Worm (Caenorhabditis elegans) whole organism, young adult: ENCODE data around the gene ttr-51.

Experiments used
- D2030.7 ChIP-seq: fragments of 200-800 bp; sonication (Bioruptor generic); IDR thresholded peaks from 2 replicates; pipeline ENCODE4 v1.3.6; 2022; ENCODE audit warnings: missing genetic modification reagents, missing genetic modification characterization, missing compliant biosample characterization
- F33H1.4 ChIP-seq: fragments of 200-800 bp; sonication (Bioruptor generic); IDR thresholded peaks from 2 replicates; pipeline ENCODE4 v1.3.6; 2022; ENCODE audit warnings: missing genetic modification reagents, missing genetic modification characterization, missing compliant biosample characterization
- F39B2.1 ChIP-seq: fragments of 200-800 bp; sonication (Bioruptor generic); IDR thresholded peaks from 2 replicates; pipeline ENCODE4 v1.3.6; 2022; ENCODE audit warnings: missing genetic modification reagents, missing genetic modification characterization, missing compliant biosample characterization
- F49E8.2 ChIP-seq: sonication (generic microtip); optimal IDR thresholded peaks from 3 replicates; lab custom pipeline; 2017; ENCODE audit warnings: missing genetic modification characterization, mild to moderate bottlenecking, missing compliant biosample characterization, antibody characterized with exemption, moderate library complexity; ENCODE audit not compliant: insufficient read depth
- F57A8.1 ChIP-seq: fragments of 200-800 bp; sonication (Bioruptor generic); optimal IDR thresholded peaks from 2 replicates; lab custom pipeline; 2018; ENCODE audit warnings: mild to moderate bottlenecking, missing genetic modification characterization, moderate library complexity, missing compliant biosample characterization
- K11D2.4 ChIP-seq: fragments of 200-800 bp; sonication (Bioruptor generic); IDR thresholded peaks from 2 replicates; pipeline ENCODE4 v1.3.6; 2022; ENCODE audit warnings: missing genetic modification reagents, missing genetic modification characterization, missing compliant biosample characterization
- Y53F4B.3 ChIP-seq: fragments of 200-800 bp; sonication (Bioruptor generic); IDR thresholded peaks from 2 replicates; pipeline ENCODE4 v1.3.6; 2022; ENCODE audit warnings: missing genetic modification reagents, missing genetic modification characterization, missing compliant biosample characterization
- Y56A3A.18 ChIP-seq: fragments of 200-800 bp; sonication (Bioruptor generic); IDR thresholded peaks from 2 replicates; pipeline ENCODE4 v1.3.6; 2022; ENCODE audit warnings: missing genetic modification reagents, missing genetic modification characterization, missing compliant biosample characterization
- ZK185.1 ChIP-seq: sonication (generic microtip); optimal IDR thresholded peaks from 2 replicates; lab custom pipeline; 2016; ENCODE audit warnings: mild to moderate bottlenecking, missing genetic modification characterization, missing compliant biosample characterization; ENCODE audit not compliant: poor library complexity, severe bottlenecking
- akir-1 ChIP-seq: fragments of 200-800 bp; sonication (Bioruptor generic); optimal IDR thresholded peaks from 2 replicates; lab custom pipeline; 2018; ENCODE audit warnings: mild to moderate bottlenecking, missing genetic modification characterization, moderate library complexity, missing compliant biosample characterization
- ama-1 ChIP-seq, 3 experiments: fragments of 150-350 bp in 1 of 3; sonication (generic microtip) in 2 of 3; optimal IDR thresholded peaks; 2 replicates each; lab custom pipeline; 2014 to 2018; ENCODE audit warnings: missing biosample characterization in 2 of 3, missing genetic modification characterization in 2 of 3, missing genetic modification reagents in 2 of 3
- aptf-3 ChIP-seq: fragments of 200-800 bp; sonication (Bioruptor generic); IDR thresholded peaks from 2 replicates; pipeline ENCODE4 v1.3.6; 2022; ENCODE audit warnings: missing genetic modification characterization, missing compliant biosample characterization
- attf-3 ChIP-seq: fragments of 200-800 bp; sonication (Bioruptor generic); conservative IDR thresholded peaks from 2 replicates; pipeline ENCODE4 v1.3.6; 2022; ENCODE audit warnings: missing genetic modification reagents, missing genetic modification characterization, missing compliant biosample characterization
- attf-5 ChIP-seq: fragments of 200-800 bp; sonication (Bioruptor generic); optimal IDR thresholded peaks from 2 replicates; lab custom pipeline; 2018; ENCODE audit warnings: mild to moderate bottlenecking, missing genetic modification characterization, missing compliant biosample characterization
- cebp-2 ChIP-seq: fragments of 200-800 bp; sonication (Bioruptor generic); IDR thresholded peaks from 2 replicates; pipeline ENCODE4 v1.3.6; 2022; ENCODE audit warnings: missing genetic modification characterization, missing compliant biosample characterization
- ceh-27 ChIP-seq: fragments of 200-800 bp; sonication (Bioruptor generic); optimal IDR thresholded peaks from 2 replicates; lab custom pipeline; 2018; ENCODE audit warnings: mild to moderate bottlenecking, missing genetic modification characterization, moderate library complexity, missing compliant biosample characterization
- ceh-40 ChIP-seq: fragments of 200-800 bp; sonication (Bioruptor generic); IDR thresholded peaks from 2 replicates; pipeline ENCODE4 v1.3.6; 2022; ENCODE audit warnings: missing genetic modification characterization, missing compliant biosample characterization
- ceh-91 ChIP-seq: fragments of 200-800 bp; sonication (Bioruptor generic); IDR thresholded peaks from 2 replicates; pipeline ENCODE4 v1.3.6; 2022; ENCODE audit warnings: missing genetic modification reagents, missing genetic modification characterization, missing compliant biosample characterization
- dox-1 ChIP-seq: fragments of 200-800 bp; sonication (Bioruptor generic); IDR thresholded peaks from 2 replicates; pipeline ENCODE4 v1.3.6; 2022; ENCODE audit warnings: missing genetic modification reagents, missing genetic modification characterization, missing compliant biosample characterization
- dpl-1 ChIP-seq: fragments of 150-350 bp; optimal IDR thresholded peaks from 2 replicates; lab custom pipeline; 2014; ENCODE audit warnings: missing biosample characterization, missing genetic modification reagents, missing genetic modification characterization
- egl-44 ChIP-seq: fragments of 200-800 bp; sonication (Bioruptor generic); IDR thresholded peaks from 2 replicates; pipeline ENCODE4 v1.3.6; 2022; ENCODE audit warnings: missing genetic modification reagents, missing genetic modification characterization, missing compliant biosample characterization
- gei-17 ChIP-seq: fragments of 200-800 bp; sonication (Bioruptor generic); optimal IDR thresholded peaks from 2 replicates; lab custom pipeline; 2018; ENCODE audit warnings: mild to moderate bottlenecking, missing genetic modification characterization, missing compliant biosample characterization
- hmg-1.2 ChIP-seq: fragments of 200-800 bp; sonication (Bioruptor generic); IDR thresholded peaks from 2 replicates; pipeline ENCODE4 v1.3.6; 2022; ENCODE audit warnings: missing genetic modification reagents, missing genetic modification characterization, missing compliant biosample characterization
- hmg-20 ChIP-seq: fragments of 200-800 bp; sonication (Bioruptor generic); IDR thresholded peaks from 2 replicates; pipeline ENCODE4 v1.3.6; 2022; ENCODE audit warnings: missing genetic modification reagents, missing genetic modification characterization, missing compliant biosample characterization
- let-607 ChIP-seq, 2 experiments: fragments of 200-800 bp in 1 of 2; sonication (Bioruptor generic) in 1 of 2; sonication (generic microtip) in 1 of 2; optimal IDR thresholded peaks; 2 replicates each; lab custom pipeline; 2016 to 2018; ENCODE audit warnings: mild to moderate bottlenecking in 2 of 2, missing compliant biosample characterization in 2 of 2, missing genetic modification characterization in 2 of 2, moderate library complexity in 2 of 2, missing genotype in 1 of 2
- lir-1 ChIP-seq: fragments of 200-800 bp; sonication (Bioruptor generic); conservative IDR thresholded peaks from 2 replicates; pipeline ENCODE4 v1.3.6; 2022; ENCODE audit warnings: missing genetic modification reagents, missing genetic modification characterization, missing compliant biosample characterization
- lsl-1 ChIP-seq: fragments of 200-800 bp; sonication (Bioruptor generic); optimal IDR thresholded peaks from 2 replicates; lab custom pipeline; 2018; ENCODE audit warnings: mild to moderate bottlenecking, missing genetic modification characterization, moderate library complexity, missing compliant biosample characterization
- madf-3 ChIP-seq: fragments of 200-800 bp; sonication (Bioruptor generic); IDR thresholded peaks from 2 replicates; pipeline ENCODE4 v1.3.6; 2022; ENCODE audit warnings: missing genetic modification reagents, missing genetic modification characterization, missing compliant biosample characterization
- madf-6 ChIP-seq: fragments of 200-800 bp; sonication (Bioruptor generic); IDR thresholded peaks from 2 replicates; pipeline ENCODE4 v1.3.6; 2022; ENCODE audit warnings: missing genetic modification reagents, missing genetic modification characterization, missing compliant biosample characterization
- nfya-1 ChIP-seq: sonication (generic microtip); optimal IDR thresholded peaks from 2 replicates; lab custom pipeline; 2017; ENCODE audit warnings: antibody characterized with exemption, missing compliant biosample characterization, missing genetic modification characterization, borderline replicate concordance; ENCODE audit not compliant: insufficient read depth
- nhr-179 ChIP-seq: sonication (generic microtip); optimal IDR thresholded peaks from 2 replicates; lab custom pipeline; 2016; ENCODE audit warnings: mild to moderate bottlenecking, missing genetic modification characterization, missing compliant biosample characterization
- nhr-27 ChIP-seq: fragments of 200-800 bp; sonication (Bioruptor generic); optimal IDR thresholded peaks from 2 replicates; lab custom pipeline; 2018; ENCODE audit warnings: mild to moderate bottlenecking, missing genetic modification characterization, moderate library complexity, missing compliant biosample characterization
- rpc-1 ChIP-seq, 2 experiments: fragments of 150-350 bp in 1 of 2; sonication (generic microtip) in 1 of 2; optimal IDR thresholded peaks; 2 replicates each; lab custom pipeline; 2014 to 2018; ENCODE audit warnings: missing biosample characterization in 1 of 2, missing genetic modification characterization in 1 of 2, missing genetic modification reagents in 1 of 2, missing genotype in 1 of 2
- snpc-1.3 ChIP-seq: sonication (generic microtip); optimal IDR thresholded peaks from 2 replicates; lab custom pipeline; 2017; ENCODE audit warnings: missing genetic modification characterization, mild to moderate bottlenecking, missing compliant biosample characterization, antibody characterized with exemption, moderate library complexity, missing genotype, missing genetic modification reagents; ENCODE audit not compliant: insufficient read depth
- snpc-3.4 ChIP-seq: sonication (generic microtip); optimal IDR thresholded peaks from 2 replicates; lab custom pipeline; 2017; ENCODE audit warnings: missing genetic modification characterization, mild to moderate bottlenecking, missing compliant biosample characterization, antibody characterized with exemption, moderate library complexity, missing genotype, missing genetic modification reagents
- snpc-4 ChIP-seq, 5 experiments: fragments of 150-350 bp in 1 of 5; sonication (generic microtip) in 4 of 5; optimal IDR thresholded peaks; 2 replicates each; lab custom pipeline; 2014 to 2018; ENCODE audit warnings: missing genetic modification characterization in 5 of 5, missing biosample characterization in 3 of 5, antibody characterized with exemption in 2 of 5, mild to moderate bottlenecking in 2 of 5, missing compliant biosample characterization in 2 of 5, missing genotype in 2 of 5, moderate library complexity in 2 of 5, missing genetic modification reagents in 1 of 5
- somi-1 ChIP-seq: fragments of 200-800 bp; sonication (Bioruptor generic); optimal IDR thresholded peaks from 2 replicates; lab custom pipeline; 2018; ENCODE audit warnings: mild to moderate bottlenecking, missing genetic modification characterization, missing compliant biosample characterization
- tlf-1 ChIP-seq: fragments of 200-800 bp; sonication (Bioruptor generic); optimal IDR thresholded peaks from 2 replicates; lab custom pipeline; 2018; ENCODE audit warnings: mild to moderate bottlenecking, missing genetic modification characterization, missing compliant biosample characterization
- xnd-1 ChIP-seq: sonication (generic microtip); optimal IDR thresholded peaks from 2 replicates; lab custom pipeline; 2016; ENCODE audit warnings: missing genotype, missing genetic modification reagents, missing genetic modification characterization, missing compliant biosample characterization
- zfh-2 ChIP-seq: fragments of 200-800 bp; sonication (Bioruptor generic); conservative IDR thresholded peaks from 2 replicates; pipeline ENCODE4 v1.3.6; 2022; ENCODE audit warnings: missing genetic modification reagents, missing genetic modification characterization, missing compliant biosample characterization
- zim-3 ChIP-seq: sonication (generic microtip); optimal IDR thresholded peaks from 2 replicates; lab custom pipeline; 2017; ENCODE audit warnings: mild to moderate bottlenecking, missing genetic modification characterization, moderate library complexity, missing compliant biosample characterization
- ztf-18 ChIP-seq: sonication (generic microtip); optimal IDR thresholded peaks from 2 replicates; lab custom pipeline; 2016; ENCODE audit warnings: missing genotype, mild to moderate bottlenecking, missing genetic modification characterization, missing compliant biosample characterization

Gene ttr-51

ce11 chrIV:13297746-13298145 lies 45.6 kb upstream of the ttr-51 start, which contains the start of the genes Y67H2A.2 and micu-1 (continued):
- peak; percentile 16; the same call in 1 of the 2 replicates for TF ChIP-seq K11D2.4
- no peak for TF ChIP-seq rpc-1 (optimal IDR thresholded peaks at IDR 0.05; lab: Kevin White, UChicago)
- no peak for TF ChIP-seq rpc-1 (tag; optimal IDR thresholded peaks at IDR 0.05; lab: Kevin White, UChicago)
- no peak for TF ChIP-seq ceh-40 (GFP tag; lab: Robert Waterston, UW)
- no peak for TF ChIP-seq F39B2.1 (GFP tag; lab: Robert Waterston, UW)
- TF ChIP-seq ceh-27 (GFP tag; lab: Kevin White, UChicago) = peak; percentile 16
- peak; percentile 40 for TF ChIP-seq lsl-1 (GFP tag; lab: Kevin White, UChicago)
- TF ChIP-seq snpc-3.4 (tag; lab: Kevin White, UChicago) = peak; percentile 11
- TF ChIP-seq nhr-27 (tag; lab: Kevin White, UChicago) = no peak
- TF ChIP-seq zim-3 = no peak
- TF ChIP-seq attf-3 (GFP tag; lab: Robert Waterston, UW) = no peak
- no peak for TF ChIP-seq ZK185.1 (tag; lab: Kevin White, UChicago)
- TF ChIP-seq egl-44 (GFP tag; lab: Robert Waterston, UW) = no peak
- no peak for TF ChIP-seq snpc-1.3 (tag; lab: Kevin White, UChicago)
- no peak for TF ChIP-seq snpc-4 (GFP tag; optimal IDR thresholded peaks at IDR 0.05; lab: Kevin White, UChicago)
- peak in 2 of 4 experiments; percentile 30 to 59 for TF ChIP-seq snpc-4 (tag; optimal IDR thresholded peaks at IDR 0.05; lab: Kevin White, UChicago)
- no peak for TF ChIP-seq ama-1 (optimal IDR thresholded peaks at IDR 0.05; lab: Kevin White, UChicago)
- TF ChIP-seq ama-1 (GFP tag; optimal IDR thresholded peaks at IDR 0.05; lab: Kevin White, UChicago) = no peak
- TF ChIP-seq Y53F4B.3 (GFP tag; lab: Robert Waterston, UW) = no peak
- no peak for TF ChIP-seq somi-1 (GFP tag; lab: Kevin White, UChicago)
- no peak for TF ChIP-seq hmg-20 (GFP tag; lab: Robert Waterston, UW)
- TF ChIP-seq hmg-1.2 = peak; percentile 99
- peak; percentile 40 for TF ChIP-seq madf-6
- TF ChIP-seq akir-1 (GFP tag; lab: Kevin White, UChicago) = no peak
- no peak for TF ChIP-seq tlf-1 (GFP tag; lab: Kevin White, UChicago)
- TF ChIP-seq aptf-3 (GFP tag; lab: Robert Waterston, UW) = no peak
- TF ChIP-seq let-607 (tag; optimal IDR thresholded peaks at IDR 0.05; lab: Kevin White, UChicago) = no peak
- no peak for TF ChIP-seq Y56A3A.18 (GFP tag; lab: Robert Waterston, UW)
- peak; percentile 23; the same call in 1 of the 2 replicates for TF ChIP-seq D2030.7 (GFP tag; lab: Robert Waterston, UW)
- peak; percentile 50 for TF ChIP-seq F33H1.4 (GFP tag; lab: Robert Waterston, UW)
- TF ChIP-seq, all 124 proteins: peak for 24

ce11 chrIV:13290239-13290638 lies 38.1 kb upstream of the ttr-51 start:
- TF ChIP-seq ztf-18 (tag; lab: Kevin White, UChicago) (no peak), D2030.7 (GFP tag; lab: Robert Waterston, UW) (peak; percentile 50; the same call in 1 of the 2 replicates), zfh-2 (no peak), snpc-4 (GFP tag; optimal IDR thresholded peaks at IDR 0.05; lab: Kevin White, UChicago) (no peak), snpc-4 (tag; optimal IDR thresholded peaks at IDR 0.05; lab: Kevin White, UChicago) (peak in 1 of 4 experiments; percentile 43), F39B2.1 (GFP tag; lab: Robert Waterston, UW) (no peak), madf-3 (GFP tag; lab: Robert Waterston, UW) (no peak), F49E8.2 (peak; percentile 54), xnd-1 (tag; lab: Kevin White, UChicago) (peak; percentile 20), K11D2.4 (no peak), lsl-1 (GFP tag; lab: Kevin White, UChicago) (peak; percentile 81), dpl-1 (GFP tag; lab: Kevin White, UChicago) (peak; percentile 4), lir-1 (GFP tag; lab: Robert Waterston, UW) (no peak), F33H1.4 (GFP tag; lab: Robert Waterston, UW) (peak; percentile 77), gei-17 (GFP tag; lab: Kevin White, UChicago) (no peak), dox-1 (GFP tag; lab: Robert Waterston, UW) (no peak), snpc-1.3 (tag; lab: Kevin White, UChicago) (no peak), nhr-179 (tag; lab: Kevin White, UChicago) (no peak), attf-5 (GFP tag; lab: Kevin White, UChicago) (no peak), madf-6 (peak; percentile 48; the same call in 1 of the 2 replicates), ama-1 (optimal IDR thresholded peaks at IDR 0.05; lab: Kevin White, UChicago) (no peak), ama-1 (GFP tag; optimal IDR thresholded peaks at IDR 0.05; lab: Kevin White, UChicago) (no peak), nfya-1 (tag; lab: Kevin White, UChicago) (no peak), ceh-91 (0 out of 2 replicates have a peak, but pooled peaks have one; percentile 24), cebp-2 (no peak), F57A8.1 (GFP tag; lab: Kevin White, UChicago) (no peak)
- TF ChIP-seq, all 124 proteins: peak for 9
